Worm (Caenorhabditis elegans): ENCODE results near the gene C14F11.4.

DNA sequence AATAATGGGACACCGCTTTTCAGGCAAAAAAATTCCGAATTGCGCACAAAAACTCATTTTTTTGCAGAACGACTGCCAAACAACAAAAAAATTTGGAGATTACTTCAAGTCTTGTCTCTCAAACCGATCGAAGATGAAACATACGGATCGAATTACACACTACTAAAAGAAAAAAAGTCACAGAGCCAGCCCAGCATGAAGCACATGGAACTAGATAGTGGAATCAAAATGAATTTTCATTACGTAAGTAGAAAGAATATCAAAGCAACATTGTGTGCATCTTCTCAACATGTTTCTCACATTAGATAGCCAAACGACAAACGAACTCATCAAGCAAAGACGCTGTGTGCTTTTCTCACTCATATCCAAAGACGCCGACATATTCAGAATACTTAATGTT, 11.8 kb downstream of the C14F11.4 start:
- TF ChIP-seq flt-1 (GFP tag; IDR thresholded peaks at IDR 0.05) = no peak
- TF ChIP-seq ztf-23 (GFP tag; IDR thresholded peaks at IDR 0.05) = no peak
- TF ChIP-seq klf-2 (GFP tag; conservative IDR thresholded peaks at IDR 0.05) = no peak
- no peak for TF ChIP-seq ztf-29 (GFP tag; IDR thresholded peaks at IDR 0.05)
- no peak for TF ChIP-seq T22C8.4 (GFP tag; IDR thresholded peaks at IDR 0.05)
- no peak for TF ChIP-seq ref-1 (GFP tag; conservative IDR thresholded peaks at IDR 0.05)
- no peak for TF ChIP-seq cog-1 (tag; optimal IDR thresholded peaks at IDR 0.05)

Measured in whole organism, midembryonic.